Worm (Caenorhabditis elegans) whole organism, L1 larva: ENCODE measurements around the gene eco-1.

Source experiments
- C16A3.4 ChIP-seq: fragments of 150-350 bp; optimal IDR thresholded peaks from 2 replicates; lab custom pipeline; 2014; ENCODE audit warnings: missing biosample characterization, missing genetic modification characterization
- alr-1 ChIP-seq: fragments of 200-800 bp; sonication (Bioruptor generic); optimal IDR thresholded peaks from 2 replicates; lab custom pipeline; 2018; ENCODE audit warnings: borderline replicate concordance, mild to moderate bottlenecking, missing genetic modification characterization, missing compliant biosample characterization
- ama-1 ChIP-seq: fragments of 150-350 bp; optimal IDR thresholded peaks from 2 replicates; lab custom pipeline; 2014
- blmp-1 ChIP-seq: fragments of 150-350 bp; optimal IDR thresholded peaks from 2 replicates; lab custom pipeline; 2014; ENCODE audit warnings: missing biosample characterization, missing genetic modification characterization
- ces-1 ChIP-seq: fragments of 150-350 bp; optimal IDR thresholded peaks from 2 replicates; lab custom pipeline; 2014; ENCODE audit warnings: missing biosample characterization, missing genetic modification reagents, missing genetic modification characterization
- fos-1 ChIP-seq: fragments of 150-350 bp; optimal IDR thresholded peaks from 2 replicates; lab custom pipeline; 2014; ENCODE audit warnings: missing biosample characterization, missing genetic modification characterization
- lin-13 ChIP-seq: fragments of 150-350 bp; optimal IDR thresholded peaks from 2 replicates; lab custom pipeline; 2014; ENCODE audit warnings: missing biosample characterization, missing genetic modification reagents, missing genetic modification characterization
- lin-15B ChIP-seq: fragments of 150-350 bp; sonication (generic microtip); optimal IDR thresholded peaks from 3 replicates; lab custom pipeline; 2014; ENCODE audit warnings: missing biosample characterization, missing genetic modification characterization
- mep-1 ChIP-seq: fragments of 150-350 bp; optimal IDR thresholded peaks from 2 replicates; lab custom pipeline; 2014; ENCODE audit warnings: missing biosample characterization, missing genetic modification characterization
- nhr-12 ChIP-seq: sonication (generic microtip); optimal IDR thresholded peaks from 2 replicates; lab custom pipeline; 2017; ENCODE audit warnings: missing biosample characterization, missing genetic modification characterization
- nhr-237 ChIP-seq: fragments of 150-350 bp; optimal IDR thresholded peaks from 2 replicates; lab custom pipeline; 2014; ENCODE audit warnings: missing biosample characterization, missing genetic modification characterization
- nhr-77 ChIP-seq: fragments of 150-350 bp; optimal IDR thresholded peaks from 2 replicates; lab custom pipeline; 2014; ENCODE audit warnings: missing biosample characterization, missing genetic modification characterization
- swsn-7 ChIP-seq: sonication (generic microtip); optimal IDR thresholded peaks from 2 replicates; lab custom pipeline; 2016; ENCODE audit warnings: missing genetic modification characterization, missing compliant biosample characterization

DNA sequence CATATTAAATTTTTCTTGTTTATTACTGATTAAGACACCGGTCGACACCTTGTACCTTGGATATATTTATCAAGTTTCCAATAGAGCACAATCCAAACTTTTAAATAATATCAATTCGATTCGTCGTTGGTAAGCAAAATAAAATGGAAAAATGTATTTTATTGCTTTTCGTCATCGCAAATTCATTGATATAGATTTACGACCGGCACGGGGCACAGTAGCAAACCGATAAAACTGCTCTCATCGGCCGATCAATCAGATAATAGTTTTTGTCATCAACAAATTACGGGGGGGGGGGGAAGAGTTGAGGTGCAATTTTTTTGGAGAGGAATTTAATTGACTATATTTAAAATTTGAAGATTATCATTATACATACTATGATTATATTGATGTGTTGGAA lies 35.6 kb downstream of the eco-1 start:
- TF ChIP-seq nhr-77, result no peak
- no peak for TF ChIP-seq C16A3.4 (tag; lab: Kevin White, UChicago)
- TF ChIP-seq nhr-12 (tag; lab: Kevin White, UChicago), result no peak
- no peak for TF ChIP-seq mep-1
- no peak for TF ChIP-seq blmp-1 (tag; lab: Kevin White, UChicago)
- TF ChIP-seq alr-1 (tag; lab: Kevin White, UChicago), result no peak
- TF ChIP-seq ama-1 (lab: Kevin White, UChicago), result no peak
- TF ChIP-seq lin-13 (GFP tag; lab: Kevin White, UChicago), result no peak
- no peak for TF ChIP-seq ces-1
- no peak for TF ChIP-seq swsn-7 (tag; lab: Kevin White, UChicago)
- no peak for TF ChIP-seq lin-15B (tag; lab: Kevin White, UChicago)
- no peak for TF ChIP-seq fos-1 (tag; lab: Kevin White, UChicago)
- no peak for TF ChIP-seq nhr-237 (tag; lab: Kevin White, UChicago)
